Fruit fly (Drosophila melanogaster): ENCODE data around the gene REPTOR.

The REPTOR gene

DNA sequence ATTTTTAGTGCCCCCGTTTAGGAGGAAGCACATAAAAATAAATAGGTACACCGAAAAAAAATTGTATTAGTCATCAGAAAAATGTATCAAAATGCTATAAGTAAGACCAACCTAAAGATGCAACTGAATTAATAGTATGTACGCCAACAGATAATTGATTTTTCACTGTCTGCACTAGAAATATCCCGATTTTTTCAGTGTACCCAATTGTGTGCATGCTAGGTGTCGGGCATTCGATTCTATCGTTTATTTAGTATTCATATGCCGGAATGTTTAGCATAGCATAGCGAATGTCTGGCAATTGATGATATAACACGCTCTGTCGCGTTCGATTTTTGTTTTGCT lies 15.3 kb downstream of the REPTOR start (continued):
- peak; percentile 95 for TF ChIP-seq vvl (GFP tag; IDR thresholded peaks at IDR 0.05)
- TF ChIP-seq CG4730 (GFP tag; IDR thresholded peaks at IDR 0.05): peak; percentile 74; the same call in 1 of the 2 replicates
- peak; percentile 59 for TF ChIP-seq Jarid2 (GFP tag; optimal IDR thresholded peaks at IDR 0.05)
- TF ChIP-seq dimm (GFP tag; IDR thresholded peaks at IDR 0.05): no peak
- no peak for TF ChIP-seq pzg (GFP tag; optimal IDR thresholded peaks at IDR 0.05)
- TF ChIP-seq danr (GFP tag; IDR thresholded peaks at IDR 0.05): peak; percentile 72; the same call in 1 of the 2 replicates
- no peak for TF ChIP-seq HLHmδ (GFP tag; optimal IDR thresholded peaks at IDR 0.05)
- peak; percentile 93 for TF ChIP-seq Rfx (GFP tag; IDR thresholded peaks at IDR 0.05)
- no peak for TF ChIP-seq tll (GFP tag; optimal IDR thresholded peaks at IDR 0.05)
- TF ChIP-seq Atf3 (GFP tag; optimal IDR thresholded peaks at IDR 0.05): peak; percentile 80
- peak; percentile 59 for TF ChIP-seq CG12104 (GFP tag; optimal IDR thresholded peaks at IDR 0.05)
- TF ChIP-seq Ets97D (GFP tag; optimal IDR thresholded peaks at IDR 0.05): peak; percentile 73
- TF ChIP-seq ranshi (GFP tag; IDR thresholded peaks at IDR 0.05): peak; percentile 87; the same call in 1 of the 2 replicates
- TF ChIP-seq CG7928 (GFP tag; optimal IDR thresholded peaks at IDR 0.05): peak; percentile 65
- TF ChIP-seq zf30C (GFP tag; optimal IDR thresholded peaks at IDR 0.05): peak; percentile 44
- TF ChIP-seq luna (GFP tag; optimal IDR thresholded peaks at IDR 0.05): peak; percentile 75
- TF ChIP-seq gcm (GFP tag; optimal IDR thresholded peaks at IDR 0.05): peak; percentile 76
- peak; percentile 81 for TF ChIP-seq CG1792 (GFP tag; optimal IDR thresholded peaks at IDR 0.05)
- peak; percentile 83 for TF ChIP-seq sens-2 (GFP tag; IDR thresholded peaks at IDR 0.05)
- peak; percentile 25 for TF ChIP-seq CG17186 (GFP tag; optimal IDR thresholded peaks at IDR 0.05)
- no peak for TF ChIP-seq kni (GFP tag; optimal IDR thresholded peaks at IDR 0.05)
- TF ChIP-seq CG3407 (GFP tag; optimal IDR thresholded peaks at IDR 0.05): peak; percentile 59
- no peak for TF ChIP-seq HLH4C (GFP tag; IDR thresholded peaks at IDR 0.05; ENCODE audit: partially characterized antibody)
- peak; percentile 76 for TF ChIP-seq CG13894 (tag; optimal IDR thresholded peaks at IDR 0.05)
- TF ChIP-seq tx (GFP tag; optimal IDR thresholded peaks at IDR 0.05): peak; percentile 87
- TF ChIP-seq knrl (GFP tag; IDR thresholded peaks at IDR 0.05; ENCODE audit: partially characterized antibody): no peak
- TF ChIP-seq CG9876 (GFP tag; optimal IDR thresholded peaks at IDR 0.05): peak; percentile 51
- peak; percentile 84 for TF ChIP-seq CG7786 (GFP tag; optimal IDR thresholded peaks at IDR 0.05)
- TF ChIP-seq Aef1 (GFP tag; IDR thresholded peaks at IDR 0.05): peak; percentile 88
- TF ChIP-seq klu (GFP tag; IDR thresholded peaks at IDR 0.05): peak; percentile 76
- no peak for TF ChIP-seq amos (GFP tag; IDR thresholded peaks at IDR 0.05; ENCODE audit: partially characterized antibody)
- TF ChIP-seq CG2116 (GFP tag; optimal IDR thresholded peaks at IDR 0.05): peak; percentile 47
- TF ChIP-seq CG2120 (GFP tag; optimal IDR thresholded peaks at IDR 0.05): peak; percentile 92
- TF ChIP-seq unc-4 (GFP tag; IDR thresholded peaks at IDR 0.05; ENCODE audit: partially characterized antibody): no peak
- TF ChIP-seq CG11085 (GFP tag; IDR thresholded peaks at IDR 0.05): peak; percentile 71
- no peak for TF ChIP-seq CG7745 (tag; optimal IDR thresholded peaks at IDR 0.05)
- peak; percentile 89 for TF ChIP-seq Hsf (GFP tag; optimal IDR thresholded peaks at IDR 0.05)
- no peak for TF ChIP-seq vnd (GFP tag; IDR thresholded peaks at IDR 0.05; ENCODE audit: partially characterized antibody)
- TF ChIP-seq CG13123 (GFP tag; optimal IDR thresholded peaks at IDR 0.05): peak; percentile 55
- peak; percentile 89 for TF ChIP-seq fu2 (GFP tag; optimal IDR thresholded peaks at IDR 0.05)
- TF ChIP-seq CG18476 (GFP tag; optimal IDR thresholded peaks at IDR 0.05): peak; percentile 67
- no peak for TF ChIP-seq Bgb (GFP tag; IDR thresholded peaks at IDR 0.05; ENCODE audit: partially characterized antibody)
- peak; percentile 83 for TF ChIP-seq NC2β (GFP tag; optimal IDR thresholded peaks at IDR 0.05)
- TF ChIP-seq CG30020 (tag; optimal IDR thresholded peaks at IDR 0.05): peak; percentile 24
- no peak for TF ChIP-seq CG15479 (GFP tag; optimal IDR thresholded peaks at IDR 0.05)
- peak; percentile 86 for TF ChIP-seq Camta (GFP tag; optimal IDR thresholded peaks at IDR 0.05)
- peak; percentile 82 for TF ChIP-seq NK7.1 (GFP tag; optimal IDR thresholded peaks at IDR 0.05)
- TF ChIP-seq CG10462 (GFP tag; optimal IDR thresholded peaks at IDR 0.05): peak; percentile 63
- peak; percentile 45 for TF ChIP-seq sima (GFP tag; optimal IDR thresholded peaks at IDR 0.05)
- TF ChIP-seq CG2129 (GFP tag; IDR thresholded peaks at IDR 0.05; ENCODE audit: partially characterized antibody): no peak
- peak; percentile 91 for TF ChIP-seq Mad (GFP tag; optimal IDR thresholded peaks at IDR 0.05)
